Worm (Caenorhabditis elegans) whole organism, L3 larva: ENCODE measurements around the gene Y67A10A.7.

Source experiments
- ZK546.5 ChIP-seq: sonication (generic microtip); optimal IDR thresholded peaks from 2 replicates; lab custom pipeline; 2017; ENCODE audit warnings: missing biosample characterization, missing genetic modification characterization
- ceh-28 ChIP-seq: fragments of 150-350 bp; optimal IDR thresholded peaks from 2 replicates; lab custom pipeline; 2014; ENCODE audit warnings: missing biosample characterization, missing genetic modification reagents, missing genetic modification characterization
- ceh-9 ChIP-seq: sonication (generic microtip); optimal IDR thresholded peaks from 2 replicates; lab custom pipeline; 2018; ENCODE audit warnings: missing biosample characterization, missing genetic modification characterization
- daf-12 ChIP-seq: fragments of 150-350 bp; optimal IDR thresholded peaks from 2 replicates; lab custom pipeline; 2014; ENCODE audit warnings: missing biosample characterization, missing genetic modification reagents, missing genetic modification characterization
- egl-5 ChIP-seq: fragments of 150-350 bp; optimal IDR thresholded peaks from 2 replicates; lab custom pipeline; 2017; ENCODE audit warnings: missing biosample characterization, missing genetic modification reagents, missing genetic modification characterization, inconsistent platforms
- elt-1 ChIP-seq: fragments of 150-350 bp; optimal IDR thresholded peaks from 2 replicates; lab custom pipeline; 2014; ENCODE audit warnings: missing biosample characterization, missing genetic modification characterization
- elt-2 ChIP-seq: sonication (generic microtip); optimal IDR thresholded peaks from 2 replicates; lab custom pipeline; 2016; ENCODE audit warnings: missing genetic modification reagents, mild to moderate bottlenecking, missing genetic modification characterization, missing compliant biosample characterization
- elt-3 ChIP-seq, 3 experiments: fragments of 150-350 bp in 1 of 3; sonication (generic microtip) in 2 of 3; optimal IDR thresholded peaks; 2 replicates in 2 of 3; 4 replicates in 1 of 3; lab custom pipeline; 2014 to 2017; ENCODE audit warnings: missing biosample characterization in 3 of 3, missing genetic modification characterization in 3 of 3
- eor-1 ChIP-seq, 2 experiments: fragments of 150-350 bp; optimal IDR thresholded peaks; 2 replicates each; lab custom pipeline; 2014 to 2018; ENCODE audit warnings: missing biosample characterization in 2 of 2, missing genetic modification characterization in 2 of 2
- fkh-2 ChIP-seq: fragments of 150-350 bp; optimal IDR thresholded peaks from 2 replicates; lab custom pipeline; 2014; ENCODE audit warnings: missing biosample characterization, missing genetic modification reagents, missing genetic modification characterization
- fos-1 ChIP-seq: fragments of 150-350 bp; optimal IDR thresholded peaks from 2 replicates; lab custom pipeline; 2014; ENCODE audit warnings: missing biosample characterization, missing genetic modification characterization
- jun-1 ChIP-seq: fragments of 150-350 bp; optimal IDR thresholded peaks from 2 replicates; lab custom pipeline; 2014; ENCODE audit warnings: missing biosample characterization, missing genetic modification reagents, missing genetic modification characterization
- lin-15B ChIP-seq: fragments of 150-350 bp; optimal IDR thresholded peaks from 2 replicates; lab custom pipeline; 2014; ENCODE audit warnings: missing biosample characterization, missing genetic modification characterization
- lin-39 ChIP-seq: fragments of 150-350 bp; optimal IDR thresholded peaks from 2 replicates; lab custom pipeline; 2018; ENCODE audit warnings: missing biosample characterization, missing genetic modification reagents, missing genetic modification characterization
- lsy-12 ChIP-seq: sonication (generic microtip); optimal IDR thresholded peaks from 2 replicates; lab custom pipeline; 2016; ENCODE audit warnings: mild to moderate bottlenecking, missing genetic modification characterization, missing compliant biosample characterization
- mdl-1 ChIP-seq: fragments of 150-350 bp; optimal IDR thresholded peaks from 2 replicates; lab custom pipeline; 2014; ENCODE audit warnings: missing biosample characterization, missing genetic modification characterization
- mml-1 ChIP-seq: fragments of 150-350 bp; sonication (generic microtip); optimal IDR thresholded peaks from 3 replicates; lab custom pipeline; 2014; ENCODE audit warnings: missing biosample characterization, missing genetic modification characterization
- nfya-1 ChIP-seq: sonication (generic microtip); optimal IDR thresholded peaks from 2 replicates; lab custom pipeline; 2017; ENCODE audit warnings: missing genetic modification characterization, mild to moderate bottlenecking, missing compliant biosample characterization, antibody characterized with exemption, moderate library complexity; ENCODE audit not compliant: insufficient read depth
- nhr-12 ChIP-seq: fragments of 150-350 bp; optimal IDR thresholded peaks from 2 replicates; lab custom pipeline; 2014; ENCODE audit warnings: missing biosample characterization, missing genetic modification characterization
- nhr-23 ChIP-seq: fragments of 150-350 bp; optimal IDR thresholded peaks from 2 replicates; lab custom pipeline; 2014; ENCODE audit warnings: missing biosample characterization, missing genetic modification reagents, missing genetic modification characterization
- nhr-237 ChIP-seq: fragments of 150-350 bp; optimal IDR thresholded peaks from 2 replicates; lab custom pipeline; 2014; ENCODE audit warnings: missing biosample characterization, missing genetic modification characterization
- nhr-25 ChIP-seq: sonication (generic microtip); optimal IDR thresholded peaks from 2 replicates; lab custom pipeline; 2017; ENCODE audit warnings: missing biosample characterization, missing genetic modification characterization
- nhr-43 ChIP-seq: sonication (generic microtip); optimal IDR thresholded peaks from 2 replicates; lab custom pipeline; 2016; ENCODE audit warnings: mild to moderate bottlenecking, missing genetic modification characterization, missing compliant biosample characterization; ENCODE audit not compliant: poor library complexity, severe bottlenecking
- nhr-76 ChIP-seq: fragments of 150-350 bp; sonication (generic microtip); optimal IDR thresholded peaks from 5 replicates; lab custom pipeline; 2014; ENCODE audit warnings: missing biosample characterization, missing genetic modification characterization
- nhr-77 ChIP-seq: fragments of 150-350 bp; optimal IDR thresholded peaks from 2 replicates; lab custom pipeline; 2014; ENCODE audit warnings: missing biosample characterization, missing genetic modification characterization
- pha-4 ChIP-seq: fragments of 150-350 bp; optimal IDR thresholded peaks from 2 replicates; lab custom pipeline; 2014; ENCODE audit warnings: missing biosample characterization, missing genetic modification reagents, missing genetic modification characterization
- sea-2 ChIP-seq: fragments of 150-350 bp; sonication (generic microtip); optimal IDR thresholded peaks from 4 replicates; lab custom pipeline; 2014; ENCODE audit warnings: missing biosample characterization, missing genetic modification reagents, missing genetic modification characterization
- skn-1 ChIP-seq: fragments of 150-350 bp; optimal IDR thresholded peaks from 2 replicates; lab custom pipeline; 2014; ENCODE audit warnings: missing biosample characterization, missing genetic modification characterization
- snpc-4 ChIP-seq: fragments of 150-350 bp; optimal IDR thresholded peaks from 2 replicates; lab custom pipeline; 2014; ENCODE audit warnings: missing biosample characterization, missing genetic modification characterization
- tbx-2 ChIP-seq: sonication (generic microtip); optimal IDR thresholded peaks from 2 replicates; lab custom pipeline; 2016; ENCODE audit warnings: mild to moderate bottlenecking, missing genetic modification characterization, missing compliant biosample characterization
- unc-39 ChIP-seq: sonication (generic microtip); optimal IDR thresholded peaks from 4 replicates; lab custom pipeline; 2017; ENCODE audit warnings: missing biosample characterization, missing genetic modification characterization
- unc-62 ChIP-seq: fragments of 150-350 bp; sonication (generic microtip); optimal IDR thresholded peaks from 4 replicates; lab custom pipeline; 2014; ENCODE audit warnings: missing biosample characterization, missing genetic modification reagents, missing genetic modification characterization
- zag-1 ChIP-seq: fragments of 150-350 bp; optimal IDR thresholded peaks from 2 replicates; lab custom pipeline; 2014; ENCODE audit warnings: missing biosample characterization, missing genetic modification characterization
- ztf-4 ChIP-seq: fragments of 150-350 bp; optimal IDR thresholded peaks from 2 replicates; lab custom pipeline; 2014; ENCODE audit warnings: missing biosample characterization, missing genetic modification characterization

Gene Y67A10A.7

ce11 chrIV:14391746-14392145 is 17.8 kb downstream of the Y67A10A.7 start:
- TF ChIP-seq elt-1 (tag; lab: Kevin White, UChicago) (no peak), elt-2 (no peak), ceh-28 (tag; lab: Kevin White, UChicago) (peak; percentile 12), skn-1 (tag; lab: Kevin White, UChicago) (no peak), sea-2 (GFP tag; lab: Kevin White, UChicago) (no peak), nhr-23 (tag; lab: Kevin White, UChicago) (peak; percentile 70), ceh-9 (tag; lab: Kevin White, UChicago) (no peak), nhr-25 (tag; lab: Kevin White, UChicago) (peak; percentile 86)

- no peak for TF ChIP-seq fkh-2
- no peak for TF ChIP-seq nhr-25 (tag; lab: Kevin White, UChicago)
- no peak for TF ChIP-seq snpc-4 (tag; lab: Kevin White, UChicago)
- TF ChIP-seq egl-5 (tag; lab: Kevin White, UChicago) = no peak
- no peak for TF ChIP-seq lsy-12
- no peak for TF ChIP-seq elt-1 (tag; lab: Kevin White, UChicago)
- TF ChIP-seq, all 47 proteins: peak for 0
Observed at ce11 chrIV:14393838-14394237, 19.9 kb downstream of the Y67A10A.7 start, which contains the start of gene clc-8. TSS of gene clc-8 (plus strand) at chrIV:14394138.

- TF ChIP-seq ceh-9 (tag; lab: Kevin White, UChicago) (no peak), ZK546.5 (no peak), zag-1 (tag; lab: Kevin White, UChicago) (no peak), lin-15B (tag; lab: Kevin White, UChicago) (no peak), nhr-76 (tag; lab: Kevin White, UChicago) (no peak), elt-3 (tag; optimal IDR thresholded peaks at IDR 0.05; lab: Kevin White, UChicago) (no peak), jun-1 (no peak), mml-1 (tag; lab: Kevin White, UChicago) (no peak), nhr-237 (tag; lab: Kevin White, UChicago) (no peak), mdl-1 (no peak), eor-1 (tag; optimal IDR thresholded peaks at IDR 0.05; lab: Kevin White, UChicago) (no peak), lin-39 (no peak), fkh-2 (no peak), pha-4 (tag; lab: Kevin White, UChicago) (no peak), unc-39 (tag; lab: Kevin White, UChicago) (no peak), unc-62 (GFP tag; lab: Kevin White, UChicago) (no peak), nhr-43 (no peak), elt-2 (no peak)
Observed at ce11 chrIV:14394812-14395211, 20.9 kb downstream of the Y67A10A.7 start.

DNA sequence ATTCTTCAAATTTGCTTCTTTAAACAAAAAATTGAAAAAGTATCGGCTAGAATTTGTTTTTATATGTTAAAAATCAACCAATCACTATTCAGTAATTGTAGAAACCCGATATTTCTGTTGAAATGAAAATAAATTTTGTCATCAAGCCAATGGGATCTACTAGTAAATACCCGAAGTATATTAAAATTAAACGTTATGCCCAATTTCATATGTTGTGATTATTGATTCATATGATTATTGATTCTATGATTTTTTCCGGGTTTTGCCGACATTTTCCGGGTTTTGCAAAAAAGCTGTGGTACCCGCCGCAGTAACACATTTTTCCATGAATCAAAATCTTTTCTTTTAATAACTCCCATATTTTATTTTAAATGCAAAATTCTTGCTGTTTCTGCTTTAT is 21.6 kb downstream of the Y67A10A.7 start:
- TF ChIP-seq elt-2 = no peak
- no peak for TF ChIP-seq ztf-4 (tag; lab: Kevin White, UChicago)
- no peak for TF ChIP-seq mdl-1
- TF ChIP-seq egl-5 (tag; lab: Kevin White, UChicago) = no peak
- TF ChIP-seq lin-15B (tag; lab: Kevin White, UChicago) = no peak
- TF ChIP-seq fos-1 (tag; lab: Kevin White, UChicago) = no peak
- TF ChIP-seq nhr-25 (tag; lab: Kevin White, UChicago) = no peak
- no peak for TF ChIP-seq nhr-12
- no peak for TF ChIP-seq ceh-9 (tag; lab: Kevin White, UChicago)
- no peak for TF ChIP-seq nfya-1 (tag; lab: Kevin White, UChicago)
- TF ChIP-seq daf-12 (tag; lab: Kevin White, UChicago) = no peak
- no peak for TF ChIP-seq nhr-77
- TF ChIP-seq skn-1 (tag; lab: Kevin White, UChicago) = no peak

DNA sequence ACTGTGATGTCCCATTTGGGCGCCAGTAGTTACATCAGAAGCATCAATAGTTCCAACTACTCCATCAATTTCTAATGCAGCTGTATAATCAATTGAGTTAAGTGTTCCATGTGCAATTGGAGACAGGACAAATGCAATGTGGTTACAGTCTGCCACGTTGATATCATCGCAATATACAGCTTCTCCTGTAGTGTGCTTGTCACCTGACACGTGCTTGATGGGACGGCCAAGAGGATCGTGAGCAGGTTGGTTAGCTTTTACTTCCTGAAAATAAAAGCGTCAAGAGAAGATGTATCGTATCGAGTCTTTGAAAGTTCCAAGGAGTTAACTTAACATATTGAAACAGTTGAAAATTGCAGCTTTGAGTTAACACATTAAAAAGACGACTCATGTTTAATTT is 34.7 kb downstream of the Y67A10A.7 start:
- TF ChIP-seq tbx-2 (no peak), fos-1 (tag; lab: Kevin White, UChicago) (no peak), nfya-1 (tag; lab: Kevin White, UChicago) (no peak), nhr-237 (tag; lab: Kevin White, UChicago) (no peak), elt-3 (tag; optimal IDR thresholded peaks at IDR 0.05; lab: Kevin White, UChicago) (no peak), ZK546.5 (no peak)
